Worm (Caenorhabditis elegans) whole organism, L1 larva: ENCODE results near the gene CC8.2.

Experiments used
- C04F5.9 ChIP-seq: sonication (generic microtip); optimal IDR thresholded peaks from 2 replicates; lab custom pipeline; 2016; ENCODE audit warnings: missing genetic modification characterization, missing compliant biosample characterization
- C16A3.4 ChIP-seq: fragments of 150-350 bp; optimal IDR thresholded peaks from 2 replicates; lab custom pipeline; 2014; ENCODE audit warnings: missing biosample characterization, missing genetic modification characterization
- Y116A8C.19 ChIP-seq: sonication (generic microtip); optimal IDR thresholded peaks from 2 replicates; lab custom pipeline; 2016; ENCODE audit warnings: missing compliant biosample characterization, missing genetic modification characterization, borderline replicate concordance
- blmp-1 ChIP-seq: fragments of 150-350 bp; optimal IDR thresholded peaks from 2 replicates; lab custom pipeline; 2014; ENCODE audit warnings: missing biosample characterization, missing genetic modification characterization
- ceh-8 ChIP-seq: fragments of 200-800 bp; sonication (Bioruptor generic); optimal IDR thresholded peaks from 2 replicates; lab custom pipeline; 2018; ENCODE audit warnings: mild to moderate bottlenecking, missing genetic modification characterization, moderate library complexity, missing compliant biosample characterization
- ceh-90 ChIP-seq: sonication (generic microtip); optimal IDR thresholded peaks from 2 replicates; lab custom pipeline; 2016; ENCODE audit warnings: missing genetic modification characterization, missing compliant biosample characterization
- ces-1 ChIP-seq: fragments of 150-350 bp; optimal IDR thresholded peaks from 2 replicates; lab custom pipeline; 2014; ENCODE audit warnings: missing biosample characterization, missing genetic modification reagents, missing genetic modification characterization
- dpl-1 ChIP-seq, 3 experiments: fragments of 150-350 bp in 2 of 3; sonication (generic microtip) in 1 of 3; optimal IDR thresholded peaks; 2 replicates each; lab custom pipeline; 2014 to 2017; ENCODE audit warnings: missing biosample characterization in 3 of 3, missing genetic modification characterization in 3 of 3, missing genetic modification reagents in 3 of 3
- efl-1 ChIP-seq, 4 experiments: fragments of 150-350 bp; optimal IDR thresholded peaks in 3 of 4; peaks in 1 of 4; 1 replicate in 1 of 4; 2 replicates in 3 of 4; lab custom pipeline; 2014; ENCODE audit warnings: missing biosample characterization in 2 of 4, missing genetic modification characterization in 2 of 4, missing genetic modification reagents in 2 of 4
- elt-3 ChIP-seq, 6 experiments: fragments of 150-350 bp in 1 of 6; sonication (generic microtip); optimal IDR thresholded peaks; 2 replicates each; lab custom pipeline; 2017 to 2018; ENCODE audit warnings: missing biosample characterization in 6 of 6, missing genetic modification characterization in 6 of 6, inconsistent platforms in 1 of 6
- ets-5 ChIP-seq: fragments of 200-800 bp; sonication (Bioruptor generic); IDR thresholded peaks from 2 replicates; pipeline ENCODE4 v1.3.6; 2022; ENCODE audit warnings: missing genetic modification characterization, missing compliant biosample characterization
- fkh-4 ChIP-seq: sonication (generic microtip); optimal IDR thresholded peaks from 2 replicates; lab custom pipeline; 2016; ENCODE audit warnings: missing compliant biosample characterization, missing genetic modification characterization, borderline replicate concordance
- fos-1 ChIP-seq: fragments of 150-350 bp; optimal IDR thresholded peaks from 2 replicates; lab custom pipeline; 2014; ENCODE audit warnings: missing biosample characterization, missing genetic modification characterization
- grh-1 ChIP-seq: fragments of 200-800 bp; sonication (Bioruptor generic); IDR thresholded peaks from 2 replicates; pipeline ENCODE4 v1.3.6; 2022; ENCODE audit warnings: missing genetic modification reagents, missing genetic modification characterization, missing compliant biosample characterization
- isw-1 ChIP-seq: fragments of 200-800 bp; sonication (Bioruptor generic); IDR thresholded peaks from 2 replicates; pipeline ENCODE4 v1.3.6; 2022; ENCODE audit warnings: missing genetic modification characterization, missing compliant biosample characterization
- lin-13 ChIP-seq: fragments of 150-350 bp; optimal IDR thresholded peaks from 2 replicates; lab custom pipeline; 2014; ENCODE audit warnings: missing biosample characterization, missing genetic modification reagents, missing genetic modification characterization
- lin-14 ChIP-seq: fragments of 200-800 bp; sonication (Bioruptor generic); optimal IDR thresholded peaks from 2 replicates; lab custom pipeline; 2018; ENCODE audit warnings: mild to moderate bottlenecking, missing genetic modification characterization, moderate library complexity, missing compliant biosample characterization
- lin-35 ChIP-seq, 2 experiments: fragments of 150-350 bp; optimal IDR thresholded peaks; 2 replicates each; lab custom pipeline; 2014; ENCODE audit warnings: missing biosample characterization in 2 of 2, missing genetic modification characterization in 2 of 2, missing genetic modification reagents in 2 of 2
- lsy-2 ChIP-seq, 2 experiments: fragments of 150-350 bp; optimal IDR thresholded peaks; 2 replicates each; lab custom pipeline; 2014; ENCODE audit warnings: missing biosample characterization in 2 of 2, missing genetic modification characterization in 2 of 2
- mdl-1 ChIP-seq, 2 experiments: fragments of 150-350 bp; optimal IDR thresholded peaks; 2 replicates each; lab custom pipeline; 2014 to 2017; ENCODE audit warnings: missing biosample characterization in 2 of 2, missing genetic modification characterization in 2 of 2, inconsistent platforms in 1 of 2
- mef-2 ChIP-seq: fragments of 150-350 bp; optimal IDR thresholded peaks from 2 replicates; lab custom pipeline; 2014; ENCODE audit warnings: missing biosample characterization, missing genetic modification characterization
- nhr-19 ChIP-seq: fragments of 200-800 bp; sonication (Bioruptor generic); conservative IDR thresholded peaks from 2 replicates; pipeline ENCODE4 v1.3.6; 2022; ENCODE audit warnings: missing genetic modification characterization, missing compliant biosample characterization
- nhr-20 ChIP-seq: sonication (generic microtip); optimal IDR thresholded peaks from 2 replicates; lab custom pipeline; 2016; ENCODE audit warnings: mild to moderate bottlenecking, missing genetic modification characterization, missing compliant biosample characterization
- nhr-237 ChIP-seq: fragments of 150-350 bp; optimal IDR thresholded peaks from 2 replicates; lab custom pipeline; 2014; ENCODE audit warnings: missing biosample characterization, missing genetic modification characterization
- nhr-28 ChIP-seq: fragments of 150-350 bp; optimal IDR thresholded peaks from 2 replicates; lab custom pipeline; 2014; ENCODE audit warnings: missing biosample characterization, missing genetic modification characterization
- nhr-47 ChIP-seq: sonication (generic microtip); optimal IDR thresholded peaks from 2 replicates; lab custom pipeline; 2016; ENCODE audit warnings: mild to moderate bottlenecking, missing genetic modification characterization, moderate library complexity, missing compliant biosample characterization
- nhr-71 ChIP-seq: sonication (generic microtip); optimal IDR thresholded peaks from 2 replicates; lab custom pipeline; 2016; ENCODE audit warnings: mild to moderate bottlenecking, missing genetic modification characterization, moderate library complexity, missing compliant biosample characterization
- nhr-85 ChIP-seq: sonication (generic microtip); peaks from one replicate; lab custom pipeline; 2016; ENCODE audit warnings: missing genetic modification characterization, inconsistent platforms, missing compliant biosample characterization
- nhr-90 ChIP-seq: sonication (generic microtip); optimal IDR thresholded peaks from 2 replicates; lab custom pipeline; 2016; ENCODE audit warnings: mild to moderate bottlenecking, missing genetic modification characterization, missing compliant biosample characterization; ENCODE audit not compliant: poor library complexity
- rnt-1 ChIP-seq: sonication (generic microtip); optimal IDR thresholded peaks from 2 replicates; lab custom pipeline; 2016; ENCODE audit warnings: mild to moderate bottlenecking, missing genetic modification characterization, moderate library complexity, missing compliant biosample characterization
- snpc-4 ChIP-seq: fragments of 150-350 bp; optimal IDR thresholded peaks from 2 replicates; lab custom pipeline; 2014; ENCODE audit warnings: missing biosample characterization, missing genetic modification characterization
- snu-23 ChIP-seq: sonication (generic microtip); optimal IDR thresholded peaks from 2 replicates; lab custom pipeline; 2016; ENCODE audit warnings: missing genetic modification characterization, missing compliant biosample characterization
- sox-4 ChIP-seq: sonication (generic microtip); optimal IDR thresholded peaks from 2 replicates; lab custom pipeline; 2016; ENCODE audit warnings: missing genetic modification characterization, missing compliant biosample characterization
- sup-37 ChIP-seq: fragments of 200-800 bp; sonication (Bioruptor generic); optimal IDR thresholded peaks from 2 replicates; lab custom pipeline; 2018; ENCODE audit warnings: mild to moderate bottlenecking, missing genetic modification characterization, missing compliant biosample characterization
- tbx-2 ChIP-seq: sonication (generic microtip); optimal IDR thresholded peaks from 2 replicates; lab custom pipeline; 2016; ENCODE audit warnings: missing genetic modification characterization, missing compliant biosample characterization
- unc-130 ChIP-seq: fragments of 150-350 bp; optimal IDR thresholded peaks from 2 replicates; lab custom pipeline; 2017; ENCODE audit warnings: missing biosample characterization, missing genetic modification characterization, inconsistent platforms
- unc-30 ChIP-seq: sonication (generic microtip); optimal IDR thresholded peaks from 2 replicates; lab custom pipeline; 2017; ENCODE audit warnings: missing biosample characterization, missing genetic modification characterization
- unc-62 ChIP-seq: fragments of 150-350 bp; optimal IDR thresholded peaks from 2 replicates; lab custom pipeline; 2014; ENCODE audit warnings: missing biosample characterization, missing genetic modification reagents, missing genetic modification characterization
- unc-86 ChIP-seq: sonication (generic microtip); optimal IDR thresholded peaks from 2 replicates; lab custom pipeline; 2016; ENCODE audit warnings: missing genetic modification characterization, missing compliant biosample characterization
- xbp-1 ChIP-seq: sonication (generic microtip); optimal IDR thresholded peaks from 2 replicates; lab custom pipeline; 2016; ENCODE audit warnings: missing genetic modification characterization, missing compliant biosample characterization
- ztf-11 ChIP-seq, 2 experiments: sonication (generic microtip); optimal IDR thresholded peaks; 2 replicates each; lab custom pipeline; 2016 to 2017; ENCODE audit warnings: missing genetic modification characterization in 2 of 2, missing biosample characterization in 1 of 2, missing compliant biosample characterization in 1 of 2
- ztf-4 ChIP-seq: fragments of 150-350 bp; optimal IDR thresholded peaks from 2 replicates; lab custom pipeline; 2014; ENCODE audit warnings: missing biosample characterization, missing genetic modification characterization

CC8.2 gene

DNA sequence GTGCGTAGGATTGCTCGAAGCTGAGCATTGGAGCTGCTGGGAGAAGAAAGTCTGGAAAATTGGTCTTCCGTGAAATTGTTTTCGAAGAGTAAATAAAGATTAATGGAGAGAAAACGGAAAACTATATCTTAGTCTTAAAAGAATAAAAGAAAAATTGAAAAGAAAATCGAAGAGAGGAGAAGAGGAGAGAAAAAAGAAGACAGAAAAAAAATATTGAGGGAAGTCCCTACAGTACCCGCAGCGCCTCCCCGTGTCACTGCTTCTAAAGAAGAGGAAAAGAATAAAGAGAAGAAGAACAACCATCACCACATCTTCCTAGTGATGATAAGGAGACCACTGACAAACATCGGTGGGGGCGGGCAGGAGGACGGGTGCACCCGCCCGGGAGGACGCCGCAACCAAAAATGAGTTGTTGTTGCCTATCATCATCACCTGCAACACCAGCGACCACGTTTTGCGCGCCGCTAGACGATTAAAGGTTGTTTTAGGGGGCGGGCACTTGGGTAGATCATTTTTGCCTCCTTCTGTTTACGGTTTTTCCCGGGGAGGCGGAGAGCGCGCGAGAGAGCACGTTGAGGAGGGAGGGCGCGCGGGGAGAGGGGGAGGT is at the start of gene CC8.2:
Gene CC8.2, minus strand, starts transcription at position 51 of the 607 bp plus-strand sequence.
- peak; percentile 17 to 50 for TF ChIP-seq lsy-2 (tag; optimal IDR thresholded peaks at IDR 0.05; lab: Kevin White, UChicago)
- peak in 1 of 2 experiments; percentile 70 for TF ChIP-seq mdl-1 (tag; optimal IDR thresholded peaks at IDR 0.05; lab: Kevin White, UChicago)
- TF ChIP-seq unc-130 (tag; lab: Kevin White, UChicago), result peak; percentile 45
- peak; percentile 90 for TF ChIP-seq nhr-85 (tag; lab: Kevin White, UChicago)
- TF ChIP-seq rnt-1 (tag; lab: Kevin White, UChicago), result no peak
- TF ChIP-seq lin-13 (GFP tag; lab: Kevin White, UChicago), result no peak
- 0 out of 2 replicates have a peak, but pooled peaks have one; percentile 40 for TF ChIP-seq grh-1 (GFP tag; lab: Robert Waterston, UW)
- peak; percentile 6 for TF ChIP-seq sup-37 (GFP tag; lab: Kevin White, UChicago)
- no peak for TF ChIP-seq nhr-28 (tag; lab: Kevin White, UChicago)
- peak; percentile 63 for TF ChIP-seq snu-23
- TF ChIP-seq ceh-90 (tag; lab: Kevin White, UChicago), result no peak
- peak; percentile 63 for TF ChIP-seq tbx-2 (tag; lab: Kevin White, UChicago)
- peak; percentile 59 for TF ChIP-seq nhr-20 (tag; lab: Kevin White, UChicago)
- peak; percentile 45 for TF ChIP-seq nhr-19 (GFP tag; lab: Robert Waterston, UW)
- TF ChIP-seq unc-86 (tag; lab: Kevin White, UChicago), result no peak
- peak; percentile 73 for TF ChIP-seq nhr-71 (tag; lab: Kevin White, UChicago)
- no peak for TF ChIP-seq fos-1
- TF ChIP-seq lin-35 (GFP tag; optimal IDR thresholded peaks at IDR 0.05; lab: Kevin White, UChicago), result peak; percentile 16 to 66
- peak; percentile 9 to 50 (median 27) for TF ChIP-seq dpl-1 (GFP tag; optimal IDR thresholded peaks at IDR 0.05; lab: Kevin White, UChicago)
- peak; percentile 82 for TF ChIP-seq lin-14 (GFP tag; lab: Kevin White, UChicago)
- TF ChIP-seq ceh-8 (GFP tag; lab: Kevin White, UChicago), result peak; percentile 22
- TF ChIP-seq mef-2 (tag; lab: Kevin White, UChicago), result no peak
- TF ChIP-seq nhr-90 (tag; lab: Kevin White, UChicago), result peak; percentile 74
- peak; percentile 17 for TF ChIP-seq C16A3.4 (tag; lab: Kevin White, UChicago)
- TF ChIP-seq efl-1 (optimal IDR thresholded peaks at IDR 0.05; lab: Kevin White, UChicago), result peak in 1 of 2 experiments; percentile 0
- TF ChIP-seq efl-1 (GFP tag; optimal IDR thresholded peaks at IDR 0.05 in 1 of 2; lab: Kevin White, UChicago), result no peak
- no peak for TF ChIP-seq snpc-4 (tag; lab: Kevin White, UChicago)
- TF ChIP-seq Y116A8C.19 (tag; lab: Kevin White, UChicago), result no peak
- peak; percentile 55 for TF ChIP-seq blmp-1 (tag; lab: Kevin White, UChicago)
- TF ChIP-seq elt-3 (tag; optimal IDR thresholded peaks at IDR 0.05; lab: Kevin White, UChicago), result peak in 4 of 6 experiments; percentile 5 to 84 (median 61)
- TF ChIP-seq nhr-237 (tag; lab: Kevin White, UChicago), result no peak
- no peak for TF ChIP-seq C04F5.9 (tag; lab: Kevin White, UChicago)
- TF ChIP-seq ces-1, result no peak
- no peak for TF ChIP-seq sox-4 (tag; lab: Kevin White, UChicago)
- TF ChIP-seq nhr-47 (tag; lab: Kevin White, UChicago), result peak; percentile 58

DNA sequence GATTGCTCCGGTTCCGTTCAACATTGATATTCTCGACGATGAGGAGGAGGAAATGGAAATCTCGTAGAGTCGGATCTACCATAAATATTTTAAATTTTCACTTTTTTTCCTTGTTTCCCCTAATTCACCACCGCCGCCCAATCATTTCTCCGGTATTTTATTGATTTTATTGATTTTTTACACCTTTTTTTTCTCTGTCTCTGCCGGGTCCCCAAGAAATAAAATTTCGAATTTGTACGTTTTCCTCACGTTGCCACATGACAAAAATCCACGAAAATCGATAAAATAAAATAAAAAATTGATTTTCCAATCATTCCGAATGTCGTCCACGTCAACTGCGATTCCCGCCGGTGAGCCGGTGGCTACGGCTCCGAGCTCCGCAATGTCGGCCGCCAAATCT is 49.7 kb upstream of the CC8.2 start, which contains the start of gene Y37E11AL.2:
Gene Y37E11AL.2, plus strand, starts transcription at position 301 of the 400 bp plus-strand sequence.
- TF ChIP-seq unc-62 (GFP tag; lab: Kevin White, UChicago), result no peak
- no peak for TF ChIP-seq rnt-1 (tag; lab: Kevin White, UChicago)
- no peak for TF ChIP-seq ets-5 (GFP tag; lab: Robert Waterston, UW)
- no peak for TF ChIP-seq ztf-4 (tag; lab: Kevin White, UChicago)
- TF ChIP-seq isw-1, result no peak
- no peak for TF ChIP-seq ztf-11 (tag; optimal IDR thresholded peaks at IDR 0.05; lab: Kevin White, UChicago)
- no peak for TF ChIP-seq fkh-4
- no peak for TF ChIP-seq xbp-1 (tag; lab: Kevin White, UChicago)
- no peak for TF ChIP-seq unc-30 (tag; lab: Kevin White, UChicago)
- TF ChIP-seq nhr-19 (GFP tag; lab: Robert Waterston, UW), result no peak
